Fruit fly (Drosophila melanogaster) whole organism, embryonic: ENCODE data around the gene CG33282.

ENCODE experiments used
- Atf6 ChIP-seq: fragments of 200-800 bp; sonication (Bioruptor generic); IDR thresholded peaks from 2 replicates; pipeline ENCODE4 v1.3.6; 2022; ENCODE audit warnings: missing biosample characterization, missing genetic modification characterization
- CG11247 ChIP-seq: fragments of 200-800 bp; sonication (Bioruptor generic); IDR thresholded peaks from 2 replicates; pipeline ENCODE4 v1.3.6; 2022; ENCODE audit warnings: missing biosample characterization, missing genetic modification characterization
- CG12104 ChIP-seq: fragments of 200-800 bp; sonication (Bioruptor generic); optimal IDR thresholded peaks from 3 replicates; lab custom pipeline; 2016; ENCODE audit warnings: missing biosample characterization, missing genetic modification characterization
- CG12219 ChIP-seq: fragments of 200-800 bp; sonication (Bioruptor generic); optimal IDR thresholded peaks from 3 replicates; lab custom pipeline; 2018; ENCODE audit warnings: missing biosample characterization, mild to moderate bottlenecking, missing genetic modification characterization
- CG12391 ChIP-seq: fragments of 200-800 bp; sonication (Bioruptor generic); optimal IDR thresholded peaks from 3 replicates; lab custom pipeline; 2018; ENCODE audit warnings: missing biosample characterization, mild to moderate bottlenecking, missing genetic modification characterization, moderate library complexity
- CG12744 ChIP-seq: fragments of 200-800 bp; sonication (Bioruptor generic); optimal IDR thresholded peaks from 2 replicates; lab custom pipeline; 2016; ENCODE audit warnings: missing biosample characterization, missing genetic modification characterization
- CG13296 ChIP-seq: fragments of 200-800 bp; sonication (Bioruptor generic); optimal IDR thresholded peaks from 3 replicates; lab custom pipeline; 2018; ENCODE audit warnings: missing biosample characterization, mild to moderate bottlenecking, missing genetic modification characterization
- CG14014 ChIP-seq: fragments of 200-800 bp; sonication (Bioruptor generic); IDR thresholded peaks from 2 replicates; pipeline ENCODE4 v1.3.6; 2022; ENCODE audit warnings: missing biosample characterization, missing genetic modification characterization
- CG15514 ChIP-seq: fragments of 200-800 bp; sonication (Bioruptor generic); optimal IDR thresholded peaks from 3 replicates; lab custom pipeline; 2017; ENCODE audit warnings: missing biosample characterization, missing genetic modification characterization, mild to moderate bottlenecking, moderate library complexity, missing genetic modification reagents
- CG16813 ChIP-seq: fragments of 200-800 bp; sonication (Bioruptor generic); IDR thresholded peaks from 3 replicates; pipeline ENCODE4 v1.3.6; 2022; ENCODE audit warnings: missing biosample characterization, missing genetic modification characterization; ENCODE audit not compliant: partially characterized antibody
- CG16863 ChIP-seq: fragments of 200-800 bp; sonication (Bioruptor generic); optimal IDR thresholded peaks from 3 replicates; lab custom pipeline; 2016; ENCODE audit warnings: missing biosample characterization, missing genetic modification characterization
- CG17802 ChIP-seq: fragments of 200-800 bp; sonication (Bioruptor generic); optimal IDR thresholded peaks from 2 replicates; lab custom pipeline; 2018; ENCODE audit warnings: missing biosample characterization, mild to moderate bottlenecking, missing genetic modification characterization, moderate library complexity
- CG1832 ChIP-seq: fragments of 200-800 bp; sonication (Bioruptor generic); optimal IDR thresholded peaks from 2 replicates; lab custom pipeline; 2017; ENCODE audit warnings: missing biosample characterization, mild to moderate bottlenecking, missing genetic modification characterization, inconsistent platforms
- CG31365 ChIP-seq: fragments of 200-800 bp; sonication (Bioruptor generic); optimal IDR thresholded peaks from 2 replicates; lab custom pipeline; 2018; ENCODE audit warnings: missing biosample characterization, mild to moderate bottlenecking, missing genetic modification characterization
- CG33213 ChIP-seq: fragments of 200-800 bp; sonication (Bioruptor generic); optimal IDR thresholded peaks from 3 replicates; lab custom pipeline; 2016; ENCODE audit warnings: missing biosample characterization, missing genetic modification characterization
- CG3726 ChIP-seq: fragments of 200-800 bp; sonication (Bioruptor generic); IDR thresholded peaks from 3 replicates; pipeline ENCODE4, ENCODE4 v1.3.6; 2022; ENCODE audit warnings: missing biosample characterization, missing genetic modification characterization
- CG5953 ChIP-seq: fragments of 200-800 bp; sonication (Bioruptor generic); IDR thresholded peaks from 2 replicates; pipeline ENCODE4 v1.3.6; 2022; ENCODE audit warnings: missing biosample characterization, missing genetic modification characterization
- Dbx ChIP-seq: fragments of 200-800 bp; sonication (Bioruptor generic); IDR thresholded peaks from 3 replicates; pipeline ENCODE4 v1.3.6; 2022; ENCODE audit warnings: missing biosample characterization, missing genetic modification characterization
- Elba2 ChIP-seq: fragments of 200-800 bp; sonication (Bioruptor generic); optimal IDR thresholded peaks from 3 replicates; lab custom pipeline; 2016; ENCODE audit warnings: missing biosample characterization, missing genetic modification characterization
- H2.0 ChIP-seq: fragments of 200-800 bp; sonication (Bioruptor generic); IDR thresholded peaks from 2 replicates; pipeline ENCODE4 v1.3.6; 2022; ENCODE audit warnings: missing biosample characterization, missing genetic modification characterization
- HLH3B ChIP-seq: fragments of 200-800 bp; sonication (Bioruptor generic); IDR thresholded peaks from 2 replicates; pipeline ENCODE4 v1.3.6; 2022; ENCODE audit warnings: missing biosample characterization, missing genetic modification characterization
- Hand ChIP-seq: fragments of 200-800 bp; sonication (Bioruptor generic); optimal IDR thresholded peaks from 2 replicates; lab custom pipeline; 2017; ENCODE audit warnings: mild to moderate bottlenecking, missing biosample characterization, missing genetic modification reagents, missing genetic modification characterization
- HmgZ ChIP-seq: fragments of 200-800 bp; sonication (Bioruptor generic); optimal IDR thresholded peaks from 2 replicates; lab custom pipeline; 2018; ENCODE audit warnings: missing biosample characterization, mild to moderate bottlenecking, missing genetic modification characterization
- Hr39 ChIP-seq: fragments of >200 bp; optimal IDR thresholded peaks from 2 replicates; lab custom pipeline; 2017
- Hr51 ChIP-seq, 2 experiments: fragments of 200-800 bp; sonication (Bioruptor generic); optimal IDR thresholded peaks; 2 replicates in 1 of 2; 3 replicates in 1 of 2; lab custom pipeline; 2016 to 2018; ENCODE audit warnings: missing biosample characterization in 2 of 2, missing genetic modification characterization in 2 of 2, mild to moderate bottlenecking in 1 of 2, moderate library complexity in 1 of 2
- Nf-YC ChIP-seq: fragments of 200-800 bp; optimal IDR thresholded peaks from 3 replicates; lab custom pipeline; 2019; ENCODE audit warnings: missing biosample characterization, mild to moderate bottlenecking, missing genetic modification characterization, moderate library complexity
- Vsx1 ChIP-seq: fragments of 200-800 bp; sonication (Bioruptor generic); optimal IDR thresholded peaks from 2 replicates; lab custom pipeline; 2017; ENCODE audit warnings: missing biosample characterization, mild to moderate bottlenecking, missing genetic modification characterization, missing genetic modification reagents
- Xbp1 ChIP-seq: fragments of 200-800 bp; sonication (Bioruptor generic); optimal IDR thresholded peaks from 3 replicates; lab custom pipeline; 2016; ENCODE audit warnings: missing biosample characterization, mild to moderate bottlenecking, missing genetic modification characterization
- ab ChIP-seq: fragments of 200-800 bp; sonication (Bioruptor generic); optimal IDR thresholded peaks from 2 replicates; lab custom pipeline; 2016; ENCODE audit warnings: missing biosample characterization, missing genetic modification characterization
- ac ChIP-seq: fragments of 200-800 bp; sonication (Bioruptor generic); optimal IDR thresholded peaks from 3 replicates; lab custom pipeline; 2017; ENCODE audit warnings: missing biosample characterization, mild to moderate bottlenecking, missing genetic modification characterization
- caup ChIP-seq: fragments of 200-800 bp; sonication (Bioruptor generic); optimal IDR thresholded peaks from 3 replicates; lab custom pipeline; 2017; ENCODE audit warnings: missing biosample characterization, mild to moderate bottlenecking, missing genetic modification characterization, moderate library complexity; ENCODE audit not compliant: severe bottlenecking
- chm ChIP-seq: fragments of 200-800 bp; sonication (Bioruptor generic); IDR thresholded peaks from 2 replicates; pipeline ENCODE4 v1.3.6; 2022; ENCODE audit warnings: missing biosample characterization, missing genetic modification characterization
- crol ChIP-seq: fragments of 200-800 bp; sonication (Bioruptor generic); IDR thresholded peaks from 2 replicates; pipeline ENCODE4 v1.3.6; 2022; ENCODE audit warnings: missing biosample characterization, missing genetic modification characterization
- danr ChIP-seq: fragments of 200-800 bp; sonication (Bioruptor generic); IDR thresholded peaks from 2 replicates; pipeline ENCODE4 v1.3.6; 2022; ENCODE audit warnings: missing biosample characterization, missing genetic modification characterization
- dmrt99B ChIP-seq: fragments of 200-800 bp; sonication (Bioruptor generic); optimal IDR thresholded peaks from 2 replicates; lab custom pipeline; 2018; ENCODE audit warnings: missing biosample characterization, mild to moderate bottlenecking, missing genetic modification characterization, moderate library complexity
- eyg ChIP-seq: fragments of 200-800 bp; sonication (Bioruptor generic); optimal IDR thresholded peaks from 3 replicates; lab custom pipeline; 2016; ENCODE audit warnings: missing biosample characterization, missing genetic modification characterization
- ftz-f1 ChIP-seq: fragments of 200-800 bp; sonication (Bioruptor generic); optimal IDR thresholded peaks from 2 replicates; lab custom pipeline; 2016; ENCODE audit warnings: missing biosample characterization, missing genetic modification characterization
- grau ChIP-seq: fragments of 200-800 bp; optimal IDR thresholded peaks from 3 replicates; lab custom pipeline; 2019; ENCODE audit warnings: missing biosample characterization, mild to moderate bottlenecking, missing genetic modification characterization, moderate library complexity
- hkb ChIP-seq, 2 experiments: fragments of 200-800 bp in 1 of 2; fragments of >200 bp in 1 of 2; sonication (Bioruptor generic) in 1 of 2; IDR thresholded peaks in 1 of 2; optimal IDR thresholded peaks in 1 of 2; 2 replicates each; pipeline versions ENCODE4 v1.3.6 to Lab custom; 2017 to 2022; ENCODE audit warnings: missing biosample characterization in 1 of 2, missing genetic modification characterization in 1 of 2
- jumu ChIP-seq: fragments of 200-800 bp; sonication (Bioruptor generic); optimal IDR thresholded peaks from 3 replicates; lab custom pipeline; 2016; ENCODE audit warnings: missing biosample characterization, missing genetic modification characterization
- mirr ChIP-seq: fragments of 200-800 bp; sonication (Bioruptor generic); optimal IDR thresholded peaks from 3 replicates; lab custom pipeline; 2018; ENCODE audit warnings: missing biosample characterization, mild to moderate bottlenecking, missing genetic modification characterization
- nmo ChIP-seq: fragments of 200-800 bp; sonication (Bioruptor generic); optimal IDR thresholded peaks from 2 replicates; lab custom pipeline; 2018; ENCODE audit warnings: missing biosample characterization, mild to moderate bottlenecking, missing genetic modification characterization, moderate library complexity
- peb ChIP-seq: fragments of 200-800 bp; sonication (Bioruptor generic); IDR thresholded peaks from 2 replicates; pipeline ENCODE4 v1.3.6; 2022; ENCODE audit warnings: missing biosample characterization, missing genetic modification characterization
- sima ChIP-seq: fragments of 200-800 bp; sonication (Bioruptor generic); optimal IDR thresholded peaks from 2 replicates; lab custom pipeline; 2016; ENCODE audit warnings: missing biosample characterization, missing genetic modification characterization
- sna ChIP-seq: fragments of 200-800 bp; sonication (Bioruptor generic); IDR thresholded peaks from 2 replicates; pipeline ENCODE4 v1.3.6; 2022; ENCODE audit warnings: missing biosample characterization, missing genetic modification characterization; ENCODE audit not compliant: partially characterized antibody
- sug ChIP-seq: fragments of 200-800 bp; optimal IDR thresholded peaks from 2 replicates; lab custom pipeline; 2019; ENCODE audit warnings: missing biosample characterization, mild to moderate bottlenecking, missing genetic modification characterization, moderate library complexity
- tin ChIP-seq: fragments of 200-800 bp; sonication (Bioruptor generic); optimal IDR thresholded peaks from 3 replicates; lab custom pipeline; 2016; ENCODE audit warnings: missing biosample characterization, missing genetic modification characterization
- tup ChIP-seq: fragments of 200-800 bp; sonication (Bioruptor generic); optimal IDR thresholded peaks from 2 replicates; lab custom pipeline; 2016; ENCODE audit warnings: missing biosample characterization, mild to moderate bottlenecking, missing genetic modification characterization, moderate library complexity
- vnd ChIP-seq: fragments of 200-800 bp; sonication (Bioruptor generic); IDR thresholded peaks from 3 replicates; pipeline ENCODE4 v1.3.6; 2022; ENCODE audit warnings: missing biosample characterization, missing genetic modification characterization; ENCODE audit not compliant: partially characterized antibody
- vvl ChIP-seq: fragments of 200-800 bp; sonication (Bioruptor generic); IDR thresholded peaks from 2 replicates; pipeline ENCODE4 v1.3.6; 2022; ENCODE audit warnings: missing biosample characterization, missing genetic modification characterization

CG33282 gene

dm6 chr2L:3372483-3372929 lies 44.8 kb downstream of the CG33282 start (continued):
- TF ChIP-seq CG13296 (GFP tag; lab: Kevin White, UChicago), result peak; percentile 3
- no peak for TF ChIP-seq jumu
- peak; percentile 22; the same call in 1 of the 3 replicates for TF ChIP-seq vnd (GFP tag; lab: Robert Waterston, UW)
- 0 out of 2 replicates have a peak, but pooled peaks have one; percentile 13 for TF ChIP-seq Atf6 (GFP tag; lab: Robert Waterston, UW)
- no peak for TF ChIP-seq Nf-YC
- no peak for TF ChIP-seq tup
- no peak for TF ChIP-seq Hr39 (lab: Kevin White, UChicago)
- TF ChIP-seq caup (GFP tag; lab: Kevin White, UChicago), result peak; percentile 9
- TF ChIP-seq CG12104 (GFP tag; lab: Kevin White, UChicago), result peak; percentile 2
- TF ChIP-seq CG14014 (GFP tag; lab: Robert Waterston, UW), result 0 out of 2 replicates have a peak, but pooled peaks have one; percentile 13
- TF ChIP-seq dmrt99B (tag; lab: Kevin White, UChicago), result peak; percentile 13
- no peak for TF ChIP-seq CG1832 (GFP tag; lab: Kevin White, UChicago)
- no peak for TF ChIP-seq CG16863 (GFP tag; lab: Kevin White, UChicago)
- TF ChIP-seq CG12744 (GFP tag; lab: Kevin White, UChicago), result no peak
- no peak for TF ChIP-seq danr (GFP tag; lab: Robert Waterston, UW)
- no peak for TF ChIP-seq hkb (optimal IDR thresholded peaks at IDR 0.05; lab: Kevin White, UChicago)
- peak; percentile 12; the same call in 1 of the 2 replicates for TF ChIP-seq hkb (GFP tag; IDR thresholded peaks at IDR 0.05; lab: Robert Waterston, UW)
- TF ChIP-seq H2.0 (GFP tag; lab: Robert Waterston, UW), result no peak
- TF ChIP-seq Xbp1 (GFP tag; lab: Kevin White, UChicago), result no peak
- 0 out of 2 replicates have a peak, but pooled peaks have one; percentile 32 for TF ChIP-seq vvl (GFP tag; lab: Robert Waterston, UW)
- TF ChIP-seq HLH3B (GFP tag; lab: Robert Waterston, UW), result no peak
- 0 out of 2 replicates have a peak, but pooled peaks have one; percentile 22 for TF ChIP-seq chm (GFP tag; lab: Robert Waterston, UW)
- TF ChIP-seq CG15514 (GFP tag; lab: Kevin White, UChicago), result no peak
- TF ChIP-seq sima (GFP tag; lab: Kevin White, UChicago), result no peak
- no peak; the same call in 2 of the 3 replicates for TF ChIP-seq Dbx (GFP tag; lab: Robert Waterston, UW)
- peak in 1 of 2 experiments; percentile 3 for TF ChIP-seq Hr51 (GFP tag; optimal IDR thresholded peaks at IDR 0.05; lab: Kevin White, UChicago)
- TF ChIP-seq CG16813 (GFP tag; lab: Robert Waterston, UW), result peak; percentile 47
- no peak for TF ChIP-seq ab (GFP tag; lab: Kevin White, UChicago)
- TF ChIP-seq, all 482 proteins: peak for 71

- TF ChIP-seq HmgZ (tag; lab: Kevin White, UChicago), result peak; percentile 58
- TF ChIP-seq nmo (GFP tag; lab: Kevin White, UChicago), result peak; percentile 16
- no peak for TF ChIP-seq ac (GFP tag; lab: Kevin White, UChicago)
- no peak for TF ChIP-seq crol (GFP tag; lab: Robert Waterston, UW)
- TF ChIP-seq mirr (GFP tag; lab: Kevin White, UChicago), result no peak
- peak; percentile 4 for TF ChIP-seq tin (GFP tag; lab: Kevin White, UChicago)
- TF ChIP-seq CG12219 (GFP tag; lab: Kevin White, UChicago), result no peak
- TF ChIP-seq CG33213 (GFP tag; lab: Kevin White, UChicago), result peak; percentile 47
- peak; percentile 32 for TF ChIP-seq sug (tag; lab: Kevin White, UChicago)
- TF ChIP-seq CG12391 (tag; lab: Kevin White, UChicago), result peak; percentile 26
- TF ChIP-seq CG11247 (GFP tag; lab: Robert Waterston, UW), result no peak
- TF ChIP-seq CG15514 (GFP tag; lab: Kevin White, UChicago), result peak; percentile 61
- no peak for TF ChIP-seq Elba2
- no peak for TF ChIP-seq sna (GFP tag; lab: Robert Waterston, UW)
- no peak for TF ChIP-seq Hand (GFP tag; lab: Kevin White, UChicago)
- no peak for TF ChIP-seq CG5953 (GFP tag; lab: Robert Waterston, UW)
- no peak for TF ChIP-seq CG17802 (tag; lab: Kevin White, UChicago)
- no peak for TF ChIP-seq Vsx1 (GFP tag; lab: Kevin White, UChicago)
- TF ChIP-seq ftz-f1 (GFP tag; lab: Kevin White, UChicago), result no peak
- no peak for TF ChIP-seq CG31365 (tag; lab: Kevin White, UChicago)
- no peak for TF ChIP-seq peb
- TF ChIP-seq grau, result peak; percentile 51
- TF ChIP-seq CG3726 (GFP tag; lab: Robert Waterston, UW), result no peak
- no peak for TF ChIP-seq eyg (GFP tag; lab: Kevin White, UChicago)
Observed at dm6 chr2L:3373242-3373641, 45.5 kb downstream of the CG33282 start, which contains the start of gene GramD1B. GramD1B (minus strand) TSS chr2L:3373372.
